Fruit fly (Drosophila melanogaster): ENCODE measurements around the gene dmGlut.

The dmGlut gene

DNA sequence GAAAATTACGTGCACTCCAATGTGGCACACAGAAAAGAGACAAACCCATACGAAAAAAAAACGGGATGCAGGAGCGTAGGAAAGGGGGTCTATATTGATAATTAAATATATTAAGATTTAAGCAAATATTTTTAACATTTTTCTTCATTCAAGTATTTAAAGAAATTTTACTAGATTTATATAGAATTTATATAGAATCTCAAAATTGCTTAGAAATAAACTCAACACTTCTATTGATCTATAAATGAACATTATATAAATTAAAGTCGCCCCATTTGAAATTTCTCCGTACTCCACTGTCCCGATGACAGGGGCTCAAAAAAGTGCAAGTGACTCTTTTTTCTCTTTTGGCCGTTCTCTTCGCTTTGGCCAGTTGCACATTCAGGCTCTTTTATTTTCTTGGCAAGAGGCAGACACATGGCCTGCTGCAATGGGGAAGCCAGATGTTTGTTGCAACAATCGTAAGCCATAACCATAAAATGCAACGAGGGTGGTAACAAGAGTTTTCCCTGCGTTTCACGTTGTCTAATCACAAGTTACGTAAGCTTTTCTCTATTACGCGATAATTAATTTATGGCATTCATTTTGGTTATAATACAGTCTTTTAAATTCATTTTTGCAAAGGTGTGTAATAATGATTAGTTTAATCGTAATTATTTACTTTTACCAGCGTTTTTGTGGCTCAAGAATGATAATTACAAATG is 38.6 kb downstream of the dmGlut start (continued):
- peak; percentile 94 for TF ChIP-seq CG3032 (tag; optimal IDR thresholded peaks at IDR 0.05)
- TF ChIP-seq CG32006 (GFP tag; optimal IDR thresholded peaks at IDR 0.05), result peak; percentile 100
- peak; percentile 76 for TF ChIP-seq fd59A (GFP tag; optimal IDR thresholded peaks at IDR 0.05)
- TF ChIP-seq fkh (GFP tag; optimal IDR thresholded peaks at IDR 0.05), result no peak
- TF ChIP-seq Smox (GFP tag; optimal IDR thresholded peaks at IDR 0.05), result peak; percentile 72
- TF ChIP-seq CG10669 (GFP tag; optimal IDR thresholded peaks at IDR 0.05), result peak; percentile 85
- TF ChIP-seq Hr4 (GFP tag; optimal IDR thresholded peaks at IDR 0.05), result peak; percentile 94
- TF ChIP-seq CG6792 (GFP tag; optimal IDR thresholded peaks at IDR 0.05), result peak; percentile 87
- peak; percentile 87 for TF ChIP-seq spab (GFP tag; optimal IDR thresholded peaks at IDR 0.05)
- TF ChIP-seq Eip75B (GFP tag; optimal IDR thresholded peaks at IDR 0.05), result peak; percentile 82
- TF ChIP-seq Hr39 (GFP tag; optimal IDR thresholded peaks at IDR 0.05), result peak; percentile 41
- TF ChIP-seq Met (GFP tag; optimal IDR thresholded peaks at IDR 0.05), result peak; percentile 74
- peak; percentile 94 for TF ChIP-seq CG10631 (GFP tag; optimal IDR thresholded peaks at IDR 0.05)
- TF ChIP-seq vri (GFP tag; optimal IDR thresholded peaks at IDR 0.05), result peak; percentile 10
- TF ChIP-seq Sox14 (GFP tag; optimal IDR thresholded peaks at IDR 0.05), result peak; percentile 82
- TF ChIP-seq Lpt (GFP tag; optimal IDR thresholded peaks at IDR 0.05), result peak; percentile 97
- TF ChIP-seq cyc (GFP tag; optimal IDR thresholded peaks at IDR 0.05), result peak; percentile 64
- TF ChIP-seq Hr38 (GFP tag; optimal IDR thresholded peaks at IDR 0.05), result no peak
- TF ChIP-seq Sox102F (GFP tag; optimal IDR thresholded peaks at IDR 0.05), result peak; percentile 83
- TF ChIP-seq CG16779 (tag; optimal IDR thresholded peaks at IDR 0.05), result peak; percentile 91

DNA sequence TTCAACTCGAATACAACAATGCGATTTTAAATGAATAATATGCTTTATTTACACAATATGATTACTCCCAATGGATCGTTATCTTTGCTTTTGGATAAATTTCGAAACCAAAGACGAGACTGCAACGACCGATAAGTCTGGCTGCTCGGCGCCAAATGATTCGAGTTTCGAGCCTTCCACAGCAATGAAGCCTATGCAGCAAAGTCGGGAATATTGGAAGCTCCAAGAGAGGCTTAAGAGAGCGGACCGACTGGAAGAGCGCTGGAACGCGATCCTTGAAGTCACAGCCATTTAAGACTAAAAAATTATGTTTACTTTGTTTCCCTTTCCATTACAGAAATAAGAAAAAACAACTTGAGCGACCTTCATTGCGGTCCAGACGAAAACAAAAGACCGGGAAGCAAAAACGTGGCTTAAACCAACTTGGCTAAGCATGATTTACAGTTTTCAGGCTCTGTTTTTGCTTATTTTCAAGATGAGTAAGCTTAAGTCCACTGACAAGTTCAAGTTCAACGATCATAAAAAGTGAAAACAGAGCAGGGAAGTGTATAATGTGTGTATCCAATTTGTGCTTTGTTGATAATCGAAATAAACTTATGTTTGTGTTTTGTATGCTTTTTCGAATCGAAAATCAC is 39.5 kb downstream of the dmGlut start, which contains the start of gene firl:
Gene firl, minus strand, starts transcription at position 159 of the 635 bp plus-strand sequence.
- TF ChIP-seq Blimp-1 (GFP tag; optimal IDR thresholded peaks at IDR 0.05), result peak; percentile 79
- TF ChIP-seq CG6808 (GFP tag; optimal IDR thresholded peaks at IDR 0.05), result peak; percentile 88
- no peak for TF ChIP-seq Hr4 (GFP tag; optimal IDR thresholded peaks at IDR 0.05)
- TF ChIP-seq Eip78C (GFP tag), result peak; percentile 2
- TF ChIP-seq ss (GFP tag; optimal IDR thresholded peaks at IDR 0.05), result peak; percentile 39 to 61
- peak; percentile 78 for TF ChIP-seq dsx (GFP tag; optimal IDR thresholded peaks at IDR 0.05; ENCODE audit: poor library complexity, severe bottlenecking)

DNA sequence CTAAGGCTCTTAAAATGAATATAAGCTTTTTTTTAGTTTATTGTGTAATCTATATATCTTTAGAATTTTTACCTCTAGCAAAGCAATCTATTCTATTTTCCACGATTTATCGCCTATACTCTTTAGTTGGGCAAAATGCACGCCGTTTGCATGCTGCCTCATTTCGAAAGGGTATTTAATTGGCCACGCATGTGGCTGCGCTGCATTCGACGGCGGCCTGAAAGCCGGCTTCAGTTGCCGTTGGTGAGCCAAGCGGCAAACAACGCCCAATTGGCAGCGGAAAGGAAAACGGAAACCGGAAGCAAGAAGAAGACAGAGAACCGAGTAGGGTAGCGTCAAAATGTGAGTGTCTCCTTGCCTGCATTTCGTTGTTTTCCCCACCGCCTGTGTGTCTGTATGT is 48.6 kb downstream of the dmGlut start, which contains the start of gene CG14947:
Gene CG14947, plus strand, starts transcription at position 251 of the 400 bp plus-strand sequence.
- TF ChIP-seq Hr4 (GFP tag; optimal IDR thresholded peaks at IDR 0.05) (peak; percentile 47), Met (GFP tag; optimal IDR thresholded peaks at IDR 0.05) (peak; percentile 17), Eip93F (GFP tag; optimal IDR thresholded peaks at IDR 0.05) (no peak), Sox102F (GFP tag; optimal IDR thresholded peaks at IDR 0.05) (peak; percentile 20), CG6854 (GFP tag; optimal IDR thresholded peaks at IDR 0.05) (no peak), CG6792 (GFP tag; optimal IDR thresholded peaks at IDR 0.05) (peak; percentile 10), CG6163 (GFP tag; IDR thresholded peaks at IDR 0.05) (no peak; the same call in 2 of the 3 replicates), ss (GFP tag; optimal IDR thresholded peaks at IDR 0.05) (peak; percentile 21 to 39), fd85E (GFP tag; optimal IDR thresholded peaks at IDR 0.05) (no peak), CG11902 (GFP tag; optimal IDR thresholded peaks at IDR 0.05) (no peak), CG34406 (GFP tag; optimal IDR thresholded peaks at IDR 0.05) (peak; percentile 4), dac (GFP tag; optimal IDR thresholded peaks at IDR 0.05) (no peak), cyc (GFP tag; optimal IDR thresholded peaks at IDR 0.05) (no peak), topi (GFP tag; optimal IDR thresholded peaks at IDR 0.05) (peak; percentile 0), Hr38 (GFP tag; optimal IDR thresholded peaks at IDR 0.05) (no peak), eg (GFP tag; IDR thresholded peaks at IDR 0.05) (0 out of 3 replicates have a peak, but pooled peaks have one; percentile 29), CG4318 (GFP tag; optimal IDR thresholded peaks at IDR 0.05) (no peak), CG3919 (GFP tag; optimal IDR thresholded peaks at IDR 0.05) (peak; percentile 2), Gug (GFP tag; IDR thresholded peaks at IDR 0.05) (no peak), CG1621 (tag; optimal IDR thresholded peaks at IDR 0.05) (no peak), acj6 (GFP tag; optimal IDR thresholded peaks at IDR 0.05) (no peak), fkh (GFP tag; optimal IDR thresholded peaks at IDR 0.05) (no peak), vri (GFP tag; optimal IDR thresholded peaks at IDR 0.05) (no peak), Blimp-1 (GFP tag; optimal IDR thresholded peaks at IDR 0.05) (no peak), CG9139 (GFP tag; optimal IDR thresholded peaks at IDR 0.05) (peak; percentile 20), CG31627 (GFP tag; optimal IDR thresholded peaks at IDR 0.05) (peak; percentile 16), CG8632 (GFP tag; optimal IDR thresholded peaks at IDR 0.05) (peak; percentile 20), Eip78C (GFP tag) (peak; percentile 75), Sox14 (GFP tag; optimal IDR thresholded peaks at IDR 0.05) (no peak), CG6808 (GFP tag; optimal IDR thresholded peaks at IDR 0.05) (peak; percentile 23), CG7368 (GFP tag; optimal IDR thresholded peaks at IDR 0.05) (no peak), salr (GFP tag; optimal IDR thresholded peaks at IDR 0.05) (no peak)
